Fruit fly (Drosophila melanogaster) whole organism, embryonic: ENCODE results near the gene Muc96D.

Experiments used
- Bdp1 ChIP-seq: fragments of 200-800 bp; sonication (Bioruptor generic); optimal IDR thresholded peaks from 3 replicates; lab custom pipeline; 2016; ENCODE audit warnings: missing biosample characterization, missing genetic modification characterization
- Bgb ChIP-seq: fragments of 200-800 bp; sonication (Bioruptor generic); IDR thresholded peaks from 2 replicates; pipeline ENCODE4 v1.3.6; 2022; ENCODE audit warnings: missing biosample characterization, missing genetic modification characterization; ENCODE audit not compliant: partially characterized antibody
- CG1024 ChIP-seq: fragments of 200-800 bp; sonication (Bioruptor generic); IDR thresholded peaks from 2 replicates; pipeline ENCODE4 v1.3.6; 2022; ENCODE audit warnings: missing biosample characterization, missing genetic modification characterization
- CG11398 ChIP-seq: fragments of 200-800 bp; sonication (Bioruptor generic); optimal IDR thresholded peaks from 2 replicates; lab custom pipeline; 2016; ENCODE audit warnings: missing biosample characterization, missing genetic modification characterization
- CG15269 ChIP-seq: fragments of 200-800 bp; sonication (Bioruptor generic); optimal IDR thresholded peaks from 2 replicates; lab custom pipeline; 2018; ENCODE audit warnings: missing biosample characterization, mild to moderate bottlenecking, missing genetic modification characterization, moderate library complexity
- CG17912 ChIP-seq: fragments of 200-800 bp; sonication (Bioruptor generic); optimal IDR thresholded peaks from 2 replicates; lab custom pipeline; 2018; ENCODE audit warnings: missing biosample characterization, mild to moderate bottlenecking, missing genetic modification characterization
- CG18262 ChIP-seq: fragments of 200-800 bp; optimal IDR thresholded peaks from 3 replicates; lab custom pipeline; 2019; ENCODE audit warnings: missing biosample characterization, mild to moderate bottlenecking, missing genetic modification characterization, moderate library complexity
- CG18476 ChIP-seq: fragments of 200-800 bp; sonication (Bioruptor generic); optimal IDR thresholded peaks from 2 replicates; lab custom pipeline; 2016; ENCODE audit warnings: missing biosample characterization, mild to moderate bottlenecking, missing genetic modification characterization
- CG2120 ChIP-seq: fragments of 200-800 bp; sonication (Bioruptor generic); optimal IDR thresholded peaks from 3 replicates; lab custom pipeline; 2016; ENCODE audit warnings: missing biosample characterization, missing genetic modification characterization
- CG3163 ChIP-seq: fragments of 200-800 bp; sonication (Bioruptor generic); optimal IDR thresholded peaks from 3 replicates; lab custom pipeline; 2016; ENCODE audit warnings: missing biosample characterization, missing genetic modification characterization
- CG6654 ChIP-seq: fragments of 200-800 bp; sonication (Bioruptor generic); optimal IDR thresholded peaks from 2 replicates; lab custom pipeline; 2017; ENCODE audit warnings: missing biosample characterization, mild to moderate bottlenecking, missing genetic modification characterization
- CG9876 ChIP-seq: fragments of 200-800 bp; sonication (Bioruptor generic); optimal IDR thresholded peaks from 2 replicates; lab custom pipeline; 2016; ENCODE audit warnings: missing biosample characterization, missing genetic modification characterization
- Dip2 ChIP-seq: fragments of 200-800 bp; sonication (Bioruptor generic); IDR thresholded peaks from 2 replicates; pipeline ENCODE4 v1.3.6; 2022; ENCODE audit warnings: missing biosample characterization, missing genetic modification characterization
- Doc3 ChIP-seq: fragments of 200-800 bp; sonication (Bioruptor generic); IDR thresholded peaks from 3 replicates; pipeline ENCODE4 v1.3.6; 2022; ENCODE audit warnings: missing biosample characterization, missing genetic modification characterization; ENCODE audit not compliant: partially characterized antibody
- ERR ChIP-seq: fragments of 200-800 bp; sonication (Bioruptor generic); optimal IDR thresholded peaks from 2 replicates; lab custom pipeline; 2016; ENCODE audit warnings: missing biosample characterization, missing genetic modification characterization
- Ets65A ChIP-seq: fragments of 200-800 bp; sonication (Bioruptor generic); peaks from one replicate; lab custom pipeline; 2016; ENCODE audit warnings: missing biosample characterization, missing genetic modification characterization
- Ets97D ChIP-seq: fragments of 200-800 bp; sonication (Bioruptor generic); optimal IDR thresholded peaks from 3 replicates; lab custom pipeline; 2016; ENCODE audit warnings: missing biosample characterization, missing genetic modification characterization
- Fer2 ChIP-seq: fragments of 200-800 bp; sonication (Bioruptor generic); optimal IDR thresholded peaks from 2 replicates; lab custom pipeline; 2018; ENCODE audit warnings: missing biosample characterization, mild to moderate bottlenecking, missing genetic modification characterization, moderate library complexity
- Hr39 ChIP-seq: fragments of >200 bp; optimal IDR thresholded peaks from 2 replicates; lab custom pipeline; 2017
- MTF-1 ChIP-seq: fragments of 200-800 bp; sonication (Bioruptor generic); optimal IDR thresholded peaks from 2 replicates; lab custom pipeline; 2018; ENCODE audit warnings: missing biosample characterization, mild to moderate bottlenecking, missing genetic modification characterization, borderline replicate concordance
- NC2α ChIP-seq: fragments of 200-800 bp; sonication (Bioruptor generic); optimal IDR thresholded peaks from 2 replicates; lab custom pipeline; 2016; ENCODE audit warnings: missing biosample characterization, missing genetic modification characterization
- Nf-YC ChIP-seq: fragments of 200-800 bp; optimal IDR thresholded peaks from 3 replicates; lab custom pipeline; 2019; ENCODE audit warnings: missing biosample characterization, mild to moderate bottlenecking, missing genetic modification characterization, moderate library complexity
- Rfx ChIP-seq: fragments of 200-800 bp; sonication (Bioruptor generic); IDR thresholded peaks from 2 replicates; pipeline ENCODE4 v1.3.6; 2022; ENCODE audit warnings: missing biosample characterization, missing genetic modification characterization
- Sry-δ ChIP-seq: fragments of 200-800 bp; sonication (Bioruptor generic); optimal IDR thresholded peaks from 2 replicates; lab custom pipeline; 2016; ENCODE audit warnings: missing biosample characterization, missing genetic modification characterization
- Vsx1 ChIP-seq: fragments of 200-800 bp; sonication (Bioruptor generic); optimal IDR thresholded peaks from 2 replicates; lab custom pipeline; 2017; ENCODE audit warnings: missing biosample characterization, mild to moderate bottlenecking, missing genetic modification characterization, missing genetic modification reagents
- al ChIP-seq: fragments of 200-800 bp; sonication (Bioruptor generic); IDR thresholded peaks from 2 replicates; pipeline ENCODE4 v1.3.6; 2022; ENCODE audit warnings: missing biosample characterization, missing genetic modification characterization
- ara ChIP-seq: fragments of 200-800 bp; sonication (Bioruptor generic); IDR thresholded peaks from 2 replicates; pipeline ENCODE4 v1.3.6; 2022; ENCODE audit warnings: missing biosample characterization, missing genetic modification characterization
- cg ChIP-seq: fragments of 200-800 bp; sonication (Bioruptor generic); optimal IDR thresholded peaks from 3 replicates; lab custom pipeline; 2019; ENCODE audit warnings: missing biosample characterization, mild to moderate bottlenecking, missing genetic modification characterization, moderate library complexity
- chinmo ChIP-seq: fragments of 200-800 bp; sonication (Bioruptor generic); IDR thresholded peaks from 4 replicates; pipeline ENCODE4 v1.3.6; 2022; ENCODE audit warnings: missing biosample characterization, missing genetic modification characterization; ENCODE audit not compliant: partially characterized antibody
- chn ChIP-seq: fragments of 200-800 bp; sonication (Bioruptor generic); optimal IDR thresholded peaks from 2 replicates; lab custom pipeline; 2016; ENCODE audit warnings: missing biosample characterization, missing genetic modification characterization
- cwo ChIP-seq: fragments of 200-800 bp; sonication (Bioruptor generic); optimal IDR thresholded peaks from 3 replicates; lab custom pipeline; 2017; ENCODE audit warnings: missing biosample characterization, missing genetic modification characterization, mild to moderate bottlenecking, moderate library complexity, missing genetic modification reagents
- exex ChIP-seq: fragments of 200-800 bp; sonication (Bioruptor generic); optimal IDR thresholded peaks from 4 replicates; lab custom pipeline; 2018; ENCODE audit warnings: missing biosample characterization, mild to moderate bottlenecking, missing genetic modification characterization, moderate library complexity
- fu2 ChIP-seq: fragments of 200-800 bp; sonication (Bioruptor generic); optimal IDR thresholded peaks from 2 replicates; lab custom pipeline; 2016; ENCODE audit warnings: missing biosample characterization, missing genetic modification characterization
- h ChIP-seq: fragments of >200 bp; optimal IDR thresholded peaks from 2 replicates; lab custom pipeline; 2017
- ind ChIP-seq: fragments of 200-800 bp; sonication (Bioruptor generic); optimal IDR thresholded peaks from 3 replicates; lab custom pipeline; 2016; ENCODE audit warnings: missing biosample characterization, missing genetic modification characterization
- lab ChIP-seq: fragments of 200-800 bp; sonication (Bioruptor generic); optimal IDR thresholded peaks from 3 replicates; lab custom pipeline; 2017; ENCODE audit warnings: missing biosample characterization, missing genetic modification characterization, mild to moderate bottlenecking, moderate library complexity, missing genetic modification reagents
- mld ChIP-seq: fragments of 200-800 bp; sonication (Bioruptor generic); IDR thresholded peaks from 3 replicates; pipeline ENCODE4 v1.3.6; 2022; ENCODE audit warnings: missing biosample characterization, missing genetic modification characterization; ENCODE audit not compliant: partially characterized antibody
- sc ChIP-seq, 3 experiments: fragments of >200 bp in 2 of 3; fragments of 200-800 bp in 1 of 3; sonication (Bioruptor generic) in 1 of 3; optimal IDR thresholded peaks; 2 replicates in 2 of 3; 3 replicates in 1 of 3; lab custom pipeline; 2017; ENCODE audit warnings: mild to moderate bottlenecking in 1 of 3, missing biosample characterization in 1 of 3, missing genetic modification characterization in 1 of 3, missing genetic modification reagents in 1 of 3
- schlank ChIP-seq: fragments of 200-800 bp; sonication (Bioruptor generic); optimal IDR thresholded peaks from 2 replicates; lab custom pipeline; 2018; ENCODE audit warnings: missing biosample characterization, mild to moderate bottlenecking, missing genetic modification characterization
- sens ChIP-seq: fragments of 200-800 bp; sonication (Bioruptor generic); peaks from one replicate; lab custom pipeline; 2016; ENCODE audit warnings: missing biosample characterization, missing genetic modification characterization
- sim ChIP-seq: fragments of 200-800 bp; sonication (Bioruptor generic); IDR thresholded peaks from 2 replicates; pipeline ENCODE4 v1.3.6; 2022; ENCODE audit warnings: missing biosample characterization, missing genetic modification characterization
- sima ChIP-seq: fragments of 200-800 bp; sonication (Bioruptor generic); optimal IDR thresholded peaks from 2 replicates; lab custom pipeline; 2016; ENCODE audit warnings: missing biosample characterization, missing genetic modification characterization
- stwl ChIP-seq: fragments of 200-800 bp; sonication (Bioruptor generic); optimal IDR thresholded peaks from 3 replicates; lab custom pipeline; 2018; ENCODE audit warnings: missing biosample characterization, mild to moderate bottlenecking, missing genetic modification characterization, moderate library complexity
- wek ChIP-seq: fragments of 200-800 bp; sonication (Bioruptor generic); optimal IDR thresholded peaks from 3 replicates; lab custom pipeline; 2018; ENCODE audit warnings: missing biosample characterization, mild to moderate bottlenecking, missing genetic modification characterization, moderate library complexity
- zen ChIP-seq: fragments of 200-800 bp; sonication (Bioruptor generic); optimal IDR thresholded peaks from 3 replicates; lab custom pipeline; 2018; ENCODE audit warnings: missing biosample characterization, mild to moderate bottlenecking, missing genetic modification characterization, moderate library complexity
- zf30C ChIP-seq: fragments of 200-800 bp; sonication (Bioruptor generic); optimal IDR thresholded peaks from 3 replicates; lab custom pipeline; 2018; ENCODE audit warnings: missing biosample characterization, mild to moderate bottlenecking, missing genetic modification characterization

The Muc96D gene

DNA sequence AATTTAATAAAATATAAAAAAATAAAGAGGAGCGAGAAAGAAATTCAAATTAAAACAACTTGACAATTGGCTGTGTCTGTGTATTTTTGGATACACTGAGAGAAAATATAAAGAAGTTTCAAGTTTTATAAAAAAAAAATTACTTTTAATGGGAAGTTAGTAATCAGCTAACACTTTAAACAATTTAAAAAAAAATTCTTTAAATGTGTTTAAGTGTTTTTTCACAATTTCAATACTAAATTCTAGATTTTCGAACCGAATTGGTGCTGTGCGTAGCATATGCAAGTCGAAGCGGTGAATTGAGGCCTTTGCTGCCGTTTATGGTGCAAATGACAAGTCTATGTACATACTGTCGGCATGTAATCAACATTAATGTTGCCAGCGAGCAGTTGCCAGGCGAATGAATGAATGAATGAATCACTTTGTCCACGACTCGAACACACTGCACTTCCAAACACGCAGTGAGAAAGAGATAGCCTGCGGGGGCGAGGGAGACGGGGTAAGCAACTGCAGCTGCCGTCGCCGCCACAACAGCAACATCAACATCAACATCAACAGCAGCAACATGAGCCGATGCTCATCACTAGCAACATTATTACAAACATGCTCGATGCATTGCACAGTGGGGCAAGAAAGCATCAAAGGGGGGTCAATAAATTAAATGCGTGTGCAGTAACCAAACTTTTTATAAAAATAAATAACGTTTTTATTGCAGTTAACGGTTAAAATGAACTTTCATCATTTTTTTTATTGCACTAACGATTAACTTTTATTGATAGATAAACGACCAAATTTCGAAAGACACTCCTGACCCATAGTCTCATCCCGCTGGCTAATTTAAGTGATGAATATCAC is 45.3 kb upstream of the Muc96D start (continued):
- TF ChIP-seq zf30C (GFP tag; lab: Kevin White, UChicago): peak; percentile 63
- TF ChIP-seq schlank (tag; lab: Kevin White, UChicago): no peak
- TF ChIP-seq al: no peak
- peak; percentile 27 for TF ChIP-seq CG15269
- TF ChIP-seq stwl (tag; lab: Kevin White, UChicago): no peak
- no peak for TF ChIP-seq mld (GFP tag; lab: Robert Waterston, UW)
- TF ChIP-seq Doc3: no peak
- TF ChIP-seq Dip2 (GFP tag; lab: Robert Waterston, UW): no peak
- TF ChIP-seq CG6654: peak; percentile 57
- 0 out of 2 replicates have a peak, but pooled peaks have one; percentile 14 for TF ChIP-seq Rfx
- TF ChIP-seq CG3163 (GFP tag; lab: Kevin White, UChicago): no peak
- TF ChIP-seq CG9876 (GFP tag; lab: Kevin White, UChicago): no peak
- no peak for TF ChIP-seq Bgb
- TF ChIP-seq ERR (GFP tag; lab: Kevin White, UChicago): no peak
- TF ChIP-seq lab (GFP tag; lab: Kevin White, UChicago): peak; percentile 40
- peak; percentile 27 for TF ChIP-seq CG11398 (GFP tag; lab: Kevin White, UChicago)
- no peak for TF ChIP-seq sima (GFP tag; lab: Kevin White, UChicago)
- TF ChIP-seq Hr39 (lab: Kevin White, UChicago): no peak
- peak; percentile 81 for TF ChIP-seq ara (GFP tag; lab: Robert Waterston, UW)
- no peak for TF ChIP-seq CG17912 (GFP tag; lab: Kevin White, UChicago)
- TF ChIP-seq CG1024 (GFP tag; lab: Robert Waterston, UW): peak; percentile 47
- TF ChIP-seq fu2 (GFP tag; lab: Kevin White, UChicago): no peak
- TF ChIP-seq cwo (GFP tag; lab: Kevin White, UChicago): no peak

DNA sequence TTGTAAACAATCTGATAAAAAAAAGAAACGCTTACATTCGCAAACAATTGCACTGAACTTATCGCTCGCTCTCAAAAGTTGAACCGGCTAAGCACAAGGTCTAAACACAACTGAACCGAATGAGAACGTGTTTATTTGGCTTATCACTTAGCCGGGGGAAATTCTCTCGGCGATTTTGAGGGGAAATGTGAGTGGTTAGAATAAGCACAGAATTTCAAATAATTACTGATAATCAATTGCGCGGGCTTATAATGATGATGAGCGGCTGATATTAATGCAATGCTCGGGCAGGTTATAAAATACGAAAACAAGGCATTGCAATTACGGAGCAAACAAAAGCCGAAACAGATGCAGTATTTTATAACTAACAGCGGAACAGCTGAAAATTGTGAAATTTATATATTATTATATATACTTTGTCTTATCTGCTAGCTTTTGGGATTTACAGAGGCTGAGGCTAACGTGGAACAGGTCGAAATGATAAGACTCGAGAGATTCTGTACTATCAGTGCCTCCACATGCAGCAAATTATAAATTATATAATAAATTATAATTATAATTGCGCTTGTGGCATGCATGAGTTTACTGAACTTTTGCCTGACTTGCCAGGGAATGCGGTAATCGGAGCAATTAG is 38.0 kb upstream of the Muc96D start:
- TF ChIP-seq Vsx1 (GFP tag; lab: Kevin White, UChicago) (no peak), sim (no peak), chn (GFP tag; lab: Kevin White, UChicago) (no peak), Bdp1 (GFP tag; lab: Kevin White, UChicago) (no peak), exex (tag; lab: Kevin White, UChicago) (peak; percentile 35)

DNA sequence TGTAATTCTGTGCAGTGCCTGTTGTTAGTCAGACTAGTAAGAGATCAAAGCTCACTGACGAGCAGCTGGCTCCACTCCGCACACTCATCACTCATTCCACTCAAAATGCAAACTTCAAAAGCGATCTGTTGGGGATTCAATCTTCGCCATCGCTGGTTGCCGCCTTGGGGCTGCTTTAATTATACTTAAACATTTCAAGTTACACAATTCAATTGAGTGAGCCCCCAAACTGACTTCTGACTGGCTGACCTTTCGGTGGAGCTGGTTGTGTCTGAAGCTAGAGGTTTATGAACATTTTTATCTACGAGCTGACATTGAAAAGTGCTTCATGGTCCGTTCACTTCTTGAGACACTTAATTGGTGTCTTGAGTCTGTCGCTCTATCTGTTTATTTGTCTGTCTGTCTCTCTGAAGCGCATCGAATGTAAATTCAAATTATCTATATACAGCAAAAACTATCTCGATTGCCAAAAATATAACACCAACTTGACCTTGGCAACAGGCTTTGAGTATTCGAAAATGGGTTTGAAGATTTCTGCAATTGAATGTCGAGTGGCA is 36.9 kb upstream of the Muc96D start:
- TF ChIP-seq Sry-δ (no peak), wek (no peak), NC2α (GFP tag; lab: Kevin White, UChicago) (no peak), MTF-1 (GFP tag; lab: Kevin White, UChicago) (no peak), CG18476 (GFP tag; lab: Kevin White, UChicago) (no peak), CG18262 (tag; lab: Kevin White, UChicago) (no peak), Ets65A (GFP tag; lab: Kevin White, UChicago) (no peak), chinmo (GFP tag; lab: Robert Waterston, UW) (peak; percentile 83; the same call in 3 of the 4 replicates), ind (no peak), chn (GFP tag; lab: Kevin White, UChicago) (no peak), h (lab: Kevin White, UChicago) (no peak), cg (GFP tag; lab: Kevin White, UChicago) (no peak), CG2120 (GFP tag; lab: Kevin White, UChicago) (no peak), zen (tag; lab: Kevin White, UChicago) (no peak), CG15269 (peak; percentile 70), sc (optimal IDR thresholded peaks at IDR 0.05; lab: Kevin White, UChicago) (no peak), sc (GFP tag; optimal IDR thresholded peaks at IDR 0.05; lab: Kevin White, UChicago) (no peak), Fer2 (tag; lab: Kevin White, UChicago) (no peak), sens (GFP tag; lab: Kevin White, UChicago) (peak; percentile 35), Nf-YC (tag; lab: Kevin White, UChicago) (peak; percentile 30), Ets97D (GFP tag; lab: Kevin White, UChicago) (no peak)
